Fruit fly (Drosophila melanogaster): ENCODE data around the gene smog.

DNA sequence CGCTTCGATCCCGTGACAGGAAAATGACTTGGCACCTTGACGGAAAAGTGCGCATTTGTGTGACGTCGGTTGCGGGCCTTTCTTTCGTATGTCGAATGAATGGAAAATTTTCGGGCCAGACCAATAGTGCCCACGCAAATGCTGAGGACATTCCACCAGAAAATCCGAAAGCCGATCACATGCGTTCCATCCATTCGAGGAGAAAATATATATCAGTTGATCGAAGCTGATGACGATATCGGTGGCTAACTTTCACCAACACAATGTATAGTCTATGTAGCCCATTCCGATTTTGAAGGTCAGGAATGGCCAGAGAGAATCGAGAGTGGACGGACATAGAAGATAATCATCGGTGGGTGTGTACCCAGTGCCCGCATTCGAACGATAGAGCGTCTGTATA lies 45.5 kb downstream of the smog start:
- TF ChIP-seq CG8319 (GFP tag; optimal IDR thresholded peaks at IDR 0.05) (no peak), dsx (GFP tag; optimal IDR thresholded peaks at IDR 0.05; ENCODE audit: poor library complexity, severe bottlenecking) (no peak), CG10669 (GFP tag; optimal IDR thresholded peaks at IDR 0.05) (no peak), pdm3 (GFP tag; optimal IDR thresholded peaks at IDR 0.05) (no peak), CG6854 (GFP tag; optimal IDR thresholded peaks at IDR 0.05) (no peak), Ets96B (tag; optimal IDR thresholded peaks at IDR 0.05) (no peak), CG4318 (GFP tag; optimal IDR thresholded peaks at IDR 0.05) (no peak), lz (GFP tag; optimal IDR thresholded peaks at IDR 0.05) (no peak), vri (GFP tag; optimal IDR thresholded peaks at IDR 0.05) (no peak), Eip93F (GFP tag; optimal IDR thresholded peaks at IDR 0.05) (no peak)

Data from whole organism, prepupa.